Fruit fly (Drosophila melanogaster): ENCODE data around the gene SP1029.

The SP1029 gene

DNA sequence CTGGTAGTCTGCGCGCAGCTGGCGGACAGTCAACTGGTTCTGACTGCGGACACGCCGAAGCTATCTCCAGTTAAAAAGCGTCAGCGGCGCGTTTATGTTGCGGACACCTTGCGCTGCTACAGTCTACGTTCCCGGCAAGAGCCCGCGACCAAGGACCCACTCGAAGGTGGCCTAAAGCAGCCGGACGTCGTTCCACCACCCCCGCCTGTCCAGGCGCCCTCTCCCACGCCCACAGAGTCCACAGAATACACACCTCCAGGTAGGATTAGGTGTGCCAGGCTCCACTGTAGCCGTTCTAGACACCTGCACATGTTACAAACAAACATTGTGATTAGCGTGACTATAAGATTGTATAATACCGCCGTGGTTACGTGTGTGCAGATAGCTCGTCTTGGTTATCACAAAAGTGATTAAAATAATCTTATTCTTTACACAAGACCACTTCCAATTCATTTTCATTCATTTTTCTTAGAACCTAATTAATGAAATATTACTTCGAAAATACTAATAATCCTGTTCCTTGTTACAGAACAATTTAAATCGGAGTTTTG is 19.6 kb downstream of the SP1029 start:
- TF ChIP-seq toe (GFP tag; optimal IDR thresholded peaks at IDR 0.05) = no peak
- TF ChIP-seq CG7045 (GFP tag; optimal IDR thresholded peaks at IDR 0.05) = no peak
- TF ChIP-seq Mnt (GFP tag; optimal IDR thresholded peaks at IDR 0.05) = peak; percentile 65
- TF ChIP-seq pad (GFP tag; optimal IDR thresholded peaks at IDR 0.05) = no peak
- no peak for TF ChIP-seq CG11617 (GFP tag; optimal IDR thresholded peaks at IDR 0.05)
- TF ChIP-seq Clk (GFP tag; optimal IDR thresholded peaks at IDR 0.05) = no peak
- peak; percentile 74 for TF ChIP-seq cic (GFP tag; optimal IDR thresholded peaks at IDR 0.05)
- no peak for TF ChIP-seq CG33017 (tag; optimal IDR thresholded peaks at IDR 0.05)
- TF ChIP-seq ovo (GFP tag; optimal IDR thresholded peaks at IDR 0.05) = no peak

DNA sequence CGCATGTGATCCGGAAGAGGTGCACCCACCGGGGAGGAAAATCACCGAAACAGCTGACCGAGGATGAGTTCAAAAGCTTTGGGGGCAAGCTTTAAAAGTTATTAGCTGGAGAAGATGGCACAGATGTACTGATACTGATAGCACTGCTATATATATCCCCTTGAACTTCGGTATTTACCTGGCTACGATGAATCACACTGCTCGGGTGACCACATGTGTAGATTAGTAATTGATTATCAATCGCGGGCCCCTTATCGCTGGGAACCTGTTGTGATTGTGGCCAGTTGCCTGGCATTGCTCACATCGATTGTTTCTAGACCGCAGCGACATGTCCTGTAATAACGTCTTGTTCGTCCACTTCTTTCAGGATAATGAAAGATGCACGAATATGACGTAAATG is 20.3 kb downstream of the SP1029 start:
- TF ChIP-seq Mnt (GFP tag; optimal IDR thresholded peaks at IDR 0.05) = peak; percentile 46
- no peak for TF ChIP-seq CG7045 (GFP tag; optimal IDR thresholded peaks at IDR 0.05)

DNA sequence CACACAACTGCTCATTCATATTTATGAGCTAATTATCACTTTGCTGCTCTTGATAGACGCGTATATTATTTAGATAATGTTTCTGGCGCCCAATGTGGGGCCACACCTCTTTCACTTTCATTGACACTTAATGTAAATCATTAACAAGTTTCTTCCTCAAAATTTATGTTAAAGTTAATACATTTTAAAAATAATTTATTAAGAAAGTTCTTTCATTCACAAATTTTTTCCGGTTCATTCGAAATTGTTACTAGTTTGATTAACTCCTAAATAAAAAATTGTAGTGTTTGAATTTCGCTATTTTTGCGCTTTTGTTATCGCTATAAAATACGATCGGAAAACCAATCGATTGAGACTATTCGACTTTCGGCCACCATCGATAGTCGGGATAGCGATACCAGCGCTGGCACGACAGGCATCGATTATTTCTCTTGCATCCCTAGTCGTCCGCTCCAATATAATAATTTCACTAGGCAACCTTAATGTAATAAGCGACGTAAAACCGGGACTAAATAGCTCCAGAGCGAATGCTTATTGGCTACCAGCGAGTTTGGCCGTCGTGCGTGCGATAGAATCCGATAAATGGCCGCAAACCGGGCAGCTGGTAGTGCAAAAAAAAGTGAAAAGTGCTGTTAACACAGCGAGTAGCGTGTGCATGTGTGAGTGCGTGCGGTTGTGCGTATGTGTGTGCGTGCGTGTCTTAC is 21.4 kb downstream of the SP1029 start, which contains the start of gene Usp1:
Gene Usp1 (plus strand): TSS at position 417 of the 704 bp plus-strand sequence.
- TF ChIP-seq Hr96 (GFP tag; optimal IDR thresholded peaks at IDR 0.05) = peak; percentile 0
- TF ChIP-seq cnc (optimal IDR thresholded peaks at IDR 0.05) = no peak
- no peak for TF ChIP-seq CG7101 (tag; optimal IDR thresholded peaks at IDR 0.05)
- peak; percentile 18 for TF ChIP-seq CG7045 (GFP tag; optimal IDR thresholded peaks at IDR 0.05)
- TF ChIP-seq Mnt (GFP tag; optimal IDR thresholded peaks at IDR 0.05) = peak; percentile 30
- peak; percentile 2 for TF ChIP-seq tj (GFP tag; optimal IDR thresholded peaks at IDR 0.05)

dm6 chr3R:29227675-29228211 is 22.5 kb downstream of the SP1029 start, which contains the start of gene CG14507:
Gene CG14507 (minus strand): TSS chr3R:29227725.
- TF ChIP-seq Hr96 (GFP tag; optimal IDR thresholded peaks at IDR 0.05) (no peak), CG33017 (tag; optimal IDR thresholded peaks at IDR 0.05) (no peak), kay (GFP tag; ENCODE audit: borderline replicate concordance) (no peak), Mnt (GFP tag; optimal IDR thresholded peaks at IDR 0.05) (no peak), CG7045 (GFP tag; optimal IDR thresholded peaks at IDR 0.05) (no peak), ovo (GFP tag; optimal IDR thresholded peaks at IDR 0.05) (no peak), Clk (GFP tag; optimal IDR thresholded peaks at IDR 0.05) (no peak), tj (GFP tag; optimal IDR thresholded peaks at IDR 0.05) (no peak), cnc (optimal IDR thresholded peaks at IDR 0.05) (no peak)

- TF ChIP-seq CG12768 (GFP tag; optimal IDR thresholded peaks at IDR 0.05) (peak; percentile 78), Crg-1 (GFP tag; optimal IDR thresholded peaks at IDR 0.05) (no peak), CG5204 (GFP tag; optimal IDR thresholded peaks at IDR 0.05) (no peak), ovo (GFP tag; optimal IDR thresholded peaks at IDR 0.05) (peak; percentile 14), kay (GFP tag; ENCODE audit: borderline replicate concordance) (no peak), tj (GFP tag; optimal IDR thresholded peaks at IDR 0.05) (peak; percentile 83), CG11617 (GFP tag; optimal IDR thresholded peaks at IDR 0.05) (no peak), CG1620 (GFP tag; optimal IDR thresholded peaks at IDR 0.05) (no peak), Hr96 (GFP tag; optimal IDR thresholded peaks at IDR 0.05) (no peak), cic (GFP tag; optimal IDR thresholded peaks at IDR 0.05) (peak; percentile 25), pad (GFP tag; optimal IDR thresholded peaks at IDR 0.05) (peak; percentile 6), CG7045 (GFP tag; optimal IDR thresholded peaks at IDR 0.05) (no peak), Clk (GFP tag; optimal IDR thresholded peaks at IDR 0.05) (no peak), toe (GFP tag; optimal IDR thresholded peaks at IDR 0.05) (no peak), bab1 (GFP tag; optimal IDR thresholded peaks at IDR 0.05) (peak; percentile 40), cnc (optimal IDR thresholded peaks at IDR 0.05) (no peak), CG7101 (tag; optimal IDR thresholded peaks at IDR 0.05) (no peak), CG33017 (tag; optimal IDR thresholded peaks at IDR 0.05) (peak; percentile 20), CG14711 (tag; optimal IDR thresholded peaks at IDR 0.05) (no peak), Mnt (GFP tag; optimal IDR thresholded peaks at IDR 0.05) (no peak)
Measured at dm6 chr3R:29222891-29223842, 27.1 kb downstream of the SP1029 start, which contains the start of the genes Cisd2 and Brd8. Gene Cisd2 (minus strand): TSS chr3R:29223428. Gene Brd8 (plus strand): TSS chr3R:29223485.

DNA sequence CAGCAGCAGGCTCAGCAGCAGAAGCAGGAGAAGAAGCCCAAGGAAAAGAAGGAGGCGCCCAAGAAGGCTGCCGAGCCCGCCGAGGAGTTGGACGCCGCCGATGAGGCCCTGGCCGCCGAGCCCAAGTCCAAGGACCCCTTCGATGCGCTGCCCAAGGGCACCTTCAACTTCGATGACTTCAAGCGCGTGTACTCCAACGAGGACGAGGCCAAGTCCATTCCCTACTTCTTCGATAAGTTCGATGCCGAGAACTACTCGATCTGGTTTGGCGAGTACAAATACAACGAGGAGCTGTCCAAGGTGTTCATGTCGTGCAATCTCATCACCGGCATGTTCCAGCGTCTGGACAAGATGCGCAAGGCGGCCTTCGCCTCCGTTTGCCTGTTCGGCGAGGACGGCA is 29.1 kb downstream of the SP1029 start:
- TF ChIP-seq ovo (GFP tag; optimal IDR thresholded peaks at IDR 0.05) = no peak
